Worm (Caenorhabditis elegans) whole organism, young adult: ENCODE measurements around the gene cest-1.1.

Source experiments
- B0035.1 ChIP-seq: sonication (generic microtip); optimal IDR thresholded peaks from 2 replicates; lab custom pipeline; 2016; ENCODE audit warnings: missing genetic modification characterization, mild to moderate bottlenecking, missing compliant biosample characterization, missing genotype, missing genetic modification reagents
- B0261.1 ChIP-seq: sonication (generic microtip); optimal IDR thresholded peaks from 2 replicates; lab custom pipeline; 2016; ENCODE audit warnings: mild to moderate bottlenecking, missing genetic modification characterization, moderate library complexity, missing compliant biosample characterization
- B0336.3 ChIP-seq: fragments of 200-800 bp; sonication (Bioruptor generic); IDR thresholded peaks from 2 replicates; pipeline ENCODE4 v1.3.6; 2022; ENCODE audit warnings: missing genetic modification characterization, missing compliant biosample characterization
- C17E4.6 ChIP-seq: fragments of 200-800 bp; sonication (Bioruptor generic); IDR thresholded peaks from 2 replicates; pipeline ENCODE4 v1.3.6; 2022; ENCODE audit warnings: missing genetic modification reagents, missing genetic modification characterization, missing compliant biosample characterization
- D2030.7 ChIP-seq: fragments of 200-800 bp; sonication (Bioruptor generic); IDR thresholded peaks from 2 replicates; pipeline ENCODE4 v1.3.6; 2022; ENCODE audit warnings: missing genetic modification reagents, missing genetic modification characterization, missing compliant biosample characterization
- F22D6.2 ChIP-seq: sonication (generic microtip); optimal IDR thresholded peaks from 2 replicates; lab custom pipeline; 2016; ENCODE audit warnings: mild to moderate bottlenecking, missing genetic modification characterization, missing compliant biosample characterization
- F33H1.4 ChIP-seq: fragments of 200-800 bp; sonication (Bioruptor generic); IDR thresholded peaks from 2 replicates; pipeline ENCODE4 v1.3.6; 2022; ENCODE audit warnings: missing genetic modification reagents, missing genetic modification characterization, missing compliant biosample characterization
- F39B2.1 ChIP-seq: fragments of 200-800 bp; sonication (Bioruptor generic); IDR thresholded peaks from 2 replicates; pipeline ENCODE4 v1.3.6; 2022; ENCODE audit warnings: missing genetic modification reagents, missing genetic modification characterization, missing compliant biosample characterization
- K11D2.4 ChIP-seq: fragments of 200-800 bp; sonication (Bioruptor generic); IDR thresholded peaks from 2 replicates; pipeline ENCODE4 v1.3.6; 2022; ENCODE audit warnings: missing genetic modification reagents, missing genetic modification characterization, missing compliant biosample characterization
- Y53F4B.3 ChIP-seq: fragments of 200-800 bp; sonication (Bioruptor generic); IDR thresholded peaks from 2 replicates; pipeline ENCODE4 v1.3.6; 2022; ENCODE audit warnings: missing genetic modification reagents, missing genetic modification characterization, missing compliant biosample characterization
- Y67H2A.10 ChIP-seq: fragments of 200-800 bp; sonication (Bioruptor generic); conservative IDR thresholded peaks from 2 replicates; pipeline ENCODE4 v1.3.6; 2022; ENCODE audit warnings: missing genetic modification reagents, missing genetic modification characterization, missing compliant biosample characterization
- Y95B8A.8 ChIP-seq: fragments of 200-800 bp; sonication (Bioruptor generic); IDR thresholded peaks from 2 replicates; pipeline ENCODE4 v1.3.6; 2022; ENCODE audit warnings: missing genetic modification reagents, missing genetic modification characterization, missing compliant biosample characterization
- athp-1 ChIP-seq: sonication (generic microtip); optimal IDR thresholded peaks from 2 replicates; lab custom pipeline; 2017; ENCODE audit warnings: mild to moderate bottlenecking, missing genetic modification characterization, missing compliant biosample characterization
- attf-6 ChIP-seq: fragments of 200-800 bp; sonication (Bioruptor generic); IDR thresholded peaks from 2 replicates; pipeline ENCODE4 v1.3.6; 2022; ENCODE audit warnings: missing genetic modification reagents, missing genetic modification characterization, missing compliant biosample characterization
- bed-1 ChIP-seq: fragments of 200-800 bp; sonication (Bioruptor generic); IDR thresholded peaks from 2 replicates; pipeline ENCODE4 v1.3.6; 2022; ENCODE audit warnings: missing genetic modification reagents, missing genetic modification characterization, missing compliant biosample characterization
- cebp-1 ChIP-seq, 2 experiments: fragments of 200-800 bp in 1 of 2; sonication (Bioruptor generic) in 1 of 2; sonication (generic microtip) in 1 of 2; IDR thresholded peaks in 1 of 2; optimal IDR thresholded peaks in 1 of 2; 2 replicates each; pipeline versions ENCODE4 v1.3.6 to Lab custom; 2017 to 2022; ENCODE audit warnings: missing compliant biosample characterization in 2 of 2, missing genetic modification characterization in 2 of 2, mild to moderate bottlenecking in 1 of 2, missing genetic modification reagents in 1 of 2, moderate library complexity in 1 of 2
- ceh-58 ChIP-seq: fragments of 200-800 bp; sonication (Bioruptor generic); IDR thresholded peaks from 2 replicates; pipeline ENCODE4 v1.3.6; 2022; ENCODE audit warnings: missing genetic modification characterization, missing compliant biosample characterization
- ceh-91 ChIP-seq: fragments of 200-800 bp; sonication (Bioruptor generic); IDR thresholded peaks from 2 replicates; pipeline ENCODE4 v1.3.6; 2022; ENCODE audit warnings: missing genetic modification reagents, missing genetic modification characterization, missing compliant biosample characterization
- chd-7 ChIP-seq: sonication (generic microtip); optimal IDR thresholded peaks from 2 replicates; lab custom pipeline; 2016; ENCODE audit warnings: mild to moderate bottlenecking, missing genetic modification characterization, moderate library complexity, missing compliant biosample characterization
- die-1 ChIP-seq: sonication (generic microtip); optimal IDR thresholded peaks from 2 replicates; lab custom pipeline; 2016; ENCODE audit warnings: missing genotype, mild to moderate bottlenecking, missing genetic modification characterization, missing compliant biosample characterization
- egl-18 ChIP-seq: fragments of 200-800 bp; sonication (Bioruptor generic); IDR thresholded peaks from 2 replicates; pipeline ENCODE4 v1.3.6; 2022; ENCODE audit warnings: missing genetic modification reagents, missing genetic modification characterization, missing compliant biosample characterization
- egrh-3 ChIP-seq: fragments of 200-800 bp; sonication (Bioruptor generic); IDR thresholded peaks from 2 replicates; pipeline ENCODE4 v1.3.6; 2022; ENCODE audit warnings: missing genetic modification reagents, missing genetic modification characterization, missing compliant biosample characterization
- ekl-4 ChIP-seq: fragments of 200-800 bp; sonication (Bioruptor generic); IDR thresholded peaks from 2 replicates; pipeline ENCODE4 v1.3.6; 2022; ENCODE audit warnings: missing genetic modification reagents, missing genetic modification characterization, missing compliant biosample characterization
- hmg-1.2 ChIP-seq: fragments of 200-800 bp; sonication (Bioruptor generic); IDR thresholded peaks from 2 replicates; pipeline ENCODE4 v1.3.6; 2022; ENCODE audit warnings: missing genetic modification reagents, missing genetic modification characterization, missing compliant biosample characterization
- hrde-1 ChIP-seq: sonication (generic microtip); optimal IDR thresholded peaks from 2 replicates; lab custom pipeline; 2016; ENCODE audit warnings: missing genetic modification characterization, mild to moderate bottlenecking, missing compliant biosample characterization, moderate library complexity, missing genotype, missing genetic modification reagents, borderline replicate concordance
- lag-1 ChIP-seq: fragments of 200-800 bp; sonication (Bioruptor generic); IDR thresholded peaks from 2 replicates; pipeline ENCODE4 v1.3.6; 2022; ENCODE audit warnings: missing genetic modification reagents, missing genetic modification characterization, missing compliant biosample characterization
- let-607 ChIP-seq, 2 experiments: fragments of 200-800 bp in 1 of 2; sonication (Bioruptor generic) in 1 of 2; sonication (generic microtip) in 1 of 2; optimal IDR thresholded peaks; 2 replicates each; lab custom pipeline; 2016 to 2018; ENCODE audit warnings: mild to moderate bottlenecking in 2 of 2, missing compliant biosample characterization in 2 of 2, missing genetic modification characterization in 2 of 2, moderate library complexity in 2 of 2, missing genotype in 1 of 2
- lin-26 ChIP-seq: fragments of 200-800 bp; sonication (Bioruptor generic); IDR thresholded peaks from 2 replicates; pipeline ENCODE4 v1.3.6; 2022; ENCODE audit warnings: missing genetic modification reagents, missing genetic modification characterization, missing compliant biosample characterization
- lir-1 ChIP-seq: fragments of 200-800 bp; sonication (Bioruptor generic); conservative IDR thresholded peaks from 2 replicates; pipeline ENCODE4 v1.3.6; 2022; ENCODE audit warnings: missing genetic modification reagents, missing genetic modification characterization, missing compliant biosample characterization
- madf-10 ChIP-seq: sonication (generic microtip); optimal IDR thresholded peaks from 2 replicates; lab custom pipeline; 2016; ENCODE audit warnings: mild to moderate bottlenecking, missing genetic modification characterization, missing compliant biosample characterization
- mcd-1 ChIP-seq: fragments of 200-800 bp; sonication (Bioruptor generic); IDR thresholded peaks from 2 replicates; pipeline ENCODE4 v1.3.6; 2022; ENCODE audit warnings: missing genetic modification reagents, missing genetic modification characterization, missing compliant biosample characterization
- nfya-2 ChIP-seq: fragments of 200-800 bp; sonication (Bioruptor generic); IDR thresholded peaks from 2 replicates; pipeline ENCODE4 v1.3.6; 2022; ENCODE audit warnings: missing genetic modification reagents, missing genetic modification characterization, missing compliant biosample characterization
- nhr-90 ChIP-seq: sonication (generic microtip); optimal IDR thresholded peaks from 2 replicates; lab custom pipeline; 2016; ENCODE audit warnings: missing genotype, mild to moderate bottlenecking, missing genetic modification characterization, missing compliant biosample characterization
- pbrm-1 ChIP-seq: fragments of 200-800 bp; sonication (Bioruptor generic); IDR thresholded peaks from 2 replicates; pipeline ENCODE4 v1.3.6; 2022; ENCODE audit warnings: missing genetic modification reagents, missing genetic modification characterization, missing compliant biosample characterization
- pha-4 ChIP-seq: fragments of 150-350 bp; sonication (generic microtip); optimal IDR thresholded peaks from 2 replicates; lab custom pipeline; 2014; ENCODE audit warnings: missing biosample characterization, missing genetic modification reagents, missing genetic modification characterization
- rcor-1 ChIP-seq: fragments of 200-800 bp; sonication (Bioruptor generic); IDR thresholded peaks from 2 replicates; pipeline ENCODE4 v1.3.6; 2022; ENCODE audit warnings: missing genetic modification reagents, missing genetic modification characterization, missing compliant biosample characterization
- repo-1 ChIP-seq: sonication (generic microtip); optimal IDR thresholded peaks from 2 replicates; lab custom pipeline; 2017; ENCODE audit warnings: mild to moderate bottlenecking, missing genetic modification characterization, missing compliant biosample characterization
- snpc-1.1 ChIP-seq: sonication (generic microtip); optimal IDR thresholded peaks from 2 replicates; lab custom pipeline; 2017; ENCODE audit warnings: missing genetic modification characterization, mild to moderate bottlenecking, missing compliant biosample characterization, antibody characterized with exemption, moderate library complexity, missing genotype, missing genetic modification reagents; ENCODE audit not compliant: insufficient read depth
- snpc-4 ChIP-seq, 5 experiments: fragments of 150-350 bp in 1 of 5; sonication (generic microtip) in 4 of 5; optimal IDR thresholded peaks; 2 replicates each; lab custom pipeline; 2014 to 2018; ENCODE audit warnings: missing genetic modification characterization in 5 of 5, missing biosample characterization in 3 of 5, antibody characterized with exemption in 2 of 5, mild to moderate bottlenecking in 2 of 5, missing compliant biosample characterization in 2 of 5, missing genotype in 2 of 5, moderate library complexity in 2 of 5, missing genetic modification reagents in 1 of 5
- somi-1 ChIP-seq: fragments of 200-800 bp; sonication (Bioruptor generic); optimal IDR thresholded peaks from 2 replicates; lab custom pipeline; 2018; ENCODE audit warnings: mild to moderate bottlenecking, missing genetic modification characterization, missing compliant biosample characterization
- unc-130 ChIP-seq: sonication (generic microtip); optimal IDR thresholded peaks from 2 replicates; lab custom pipeline; 2016; ENCODE audit warnings: missing genetic modification reagents, missing genetic modification characterization, missing compliant biosample characterization
- unc-62 ChIP-seq: fragments of 150-350 bp; optimal IDR thresholded peaks from 2 replicates; lab custom pipeline; 2014; ENCODE audit warnings: missing biosample characterization, missing genetic modification reagents, missing genetic modification characterization
- zfh-2 ChIP-seq: fragments of 200-800 bp; sonication (Bioruptor generic); conservative IDR thresholded peaks from 2 replicates; pipeline ENCODE4 v1.3.6; 2022; ENCODE audit warnings: missing genetic modification reagents, missing genetic modification characterization, missing compliant biosample characterization
- zim-3 ChIP-seq: sonication (generic microtip); optimal IDR thresholded peaks from 2 replicates; lab custom pipeline; 2017; ENCODE audit warnings: mild to moderate bottlenecking, missing genetic modification characterization, moderate library complexity, missing compliant biosample characterization
- ztf-25 ChIP-seq: fragments of 200-800 bp; sonication (Bioruptor generic); IDR thresholded peaks from 2 replicates; pipeline ENCODE4 v1.3.6; 2022; ENCODE audit warnings: missing genetic modification reagents, missing genetic modification characterization, missing compliant biosample characterization
- ztf-26 ChIP-seq: sonication (generic microtip); optimal IDR thresholded peaks from 2 replicates; lab custom pipeline; 2017; ENCODE audit warnings: missing genetic modification characterization, missing compliant biosample characterization
- ztf-3 ChIP-seq: fragments of 200-800 bp; sonication (Bioruptor generic); optimal IDR thresholded peaks from 2 replicates; lab custom pipeline; 2018; ENCODE audit warnings: mild to moderate bottlenecking, missing genetic modification characterization, missing compliant biosample characterization

cest-1.1 gene

ce11 chrV:14200086-14200485, 33.6 kb upstream of the cest-1.1 start (continued):
- TF ChIP-seq ztf-3 (GFP tag; lab: Kevin White, UChicago): peak; percentile 53
- no peak for TF ChIP-seq snpc-1.1 (tag; lab: Kevin White, UChicago)
- no peak for TF ChIP-seq F39B2.1 (GFP tag; lab: Robert Waterston, UW)
- TF ChIP-seq athp-1 (tag; lab: Kevin White, UChicago): peak; percentile 41
- TF ChIP-seq D2030.7 (GFP tag; lab: Robert Waterston, UW): no peak
- peak; percentile 83 for TF ChIP-seq ztf-26 (tag; lab: Kevin White, UChicago)
- TF ChIP-seq F33H1.4 (GFP tag; lab: Robert Waterston, UW): no peak
- 0 out of 2 replicates have a peak, but pooled peaks have one; percentile 6 for TF ChIP-seq Y67H2A.10 (GFP tag; lab: Robert Waterston, UW)
- peak; percentile 77 to 80 for TF ChIP-seq let-607 (tag; optimal IDR thresholded peaks at IDR 0.05; lab: Kevin White, UChicago)
- no peak for TF ChIP-seq ceh-91 (GFP tag; lab: Robert Waterston, UW)
- TF ChIP-seq lag-1: no peak
- TF ChIP-seq unc-62 (GFP tag; lab: Kevin White, UChicago): peak; percentile 36
- TF ChIP-seq ceh-58: no peak
- no peak for TF ChIP-seq ztf-25 (GFP tag; lab: Robert Waterston, UW)
- TF ChIP-seq Y95B8A.8: no peak
- TF ChIP-seq nhr-90: peak; percentile 65
- no peak for TF ChIP-seq B0035.1 (tag; lab: Kevin White, UChicago)
- no peak for TF ChIP-seq zim-3 (tag; lab: Kevin White, UChicago)
- TF ChIP-seq bed-1 (GFP tag; lab: Robert Waterston, UW): no peak
- peak; percentile 20; the same call in 1 of the 2 replicates for TF ChIP-seq lir-1
- TF ChIP-seq B0336.3: peak; percentile 83
- TF ChIP-seq K11D2.4: peak; percentile 80
- peak; percentile 19 for TF ChIP-seq F22D6.2 (tag; lab: Kevin White, UChicago)
- TF ChIP-seq lin-26 (GFP tag; lab: Robert Waterston, UW): peak; percentile 66; the same call in 1 of the 2 replicates
- no peak for TF ChIP-seq Y53F4B.3
- TF ChIP-seq repo-1: peak; percentile 15
- peak; percentile 100 for TF ChIP-seq cebp-1 (GFP tag; IDR thresholded peaks at IDR 0.05; lab: Robert Waterston, UW)
- peak; percentile 100 for TF ChIP-seq cebp-1 (tag; optimal IDR thresholded peaks at IDR 0.05; lab: Kevin White, UChicago)
- peak; percentile 94 for TF ChIP-seq zfh-2 (GFP tag; lab: Robert Waterston, UW)
- peak; percentile 78 for TF ChIP-seq mcd-1 (GFP tag; lab: Robert Waterston, UW)
- TF ChIP-seq unc-130 (GFP tag; lab: Kevin White, UChicago): no peak
- peak; percentile 57 for TF ChIP-seq rcor-1 (GFP tag; lab: Robert Waterston, UW)
- TF ChIP-seq snpc-4 (GFP tag; optimal IDR thresholded peaks at IDR 0.05; lab: Kevin White, UChicago): no peak
- TF ChIP-seq snpc-4 (tag; optimal IDR thresholded peaks at IDR 0.05; lab: Kevin White, UChicago): peak; percentile 38 to 69 (median 57)
- peak; percentile 82 for TF ChIP-seq pbrm-1 (GFP tag; lab: Robert Waterston, UW)
- no peak for TF ChIP-seq attf-6 (GFP tag; lab: Robert Waterston, UW)
- peak; percentile 77 for TF ChIP-seq madf-10 (tag; lab: Kevin White, UChicago)
- peak; percentile 38; the same call in 1 of the 2 replicates for TF ChIP-seq egrh-3 (GFP tag; lab: Robert Waterston, UW)
- no peak for TF ChIP-seq nfya-2 (GFP tag; lab: Robert Waterston, UW)
- peak; percentile 87 for TF ChIP-seq chd-7 (tag; lab: Kevin White, UChicago)
- TF ChIP-seq B0261.1 (tag; lab: Kevin White, UChicago): no peak
- peak; percentile 96 for TF ChIP-seq pha-4 (tag; lab: Kevin White, UChicago)
- 0 out of 2 replicates have a peak, but pooled peaks have one; percentile 51 for TF ChIP-seq ekl-4
- no peak for TF ChIP-seq egl-18
- TF ChIP-seq somi-1: peak; percentile 94
- TF ChIP-seq hrde-1 (tag; lab: Kevin White, UChicago): no peak
- TF ChIP-seq die-1 (tag; lab: Kevin White, UChicago): peak; percentile 35
- TF ChIP-seq C17E4.6 (GFP tag; lab: Robert Waterston, UW): no peak
- TF ChIP-seq hmg-1.2 (GFP tag; lab: Robert Waterston, UW): peak; percentile 96
